Fruit fly (Drosophila melanogaster) whole organism, prepupa: ENCODE measurements around the gene Dad1.

Experiments
- CG11762 ChIP-seq: fragments of 200-800 bp; sonication (Bioruptor generic); optimal IDR thresholded peaks from 3 replicates; lab custom pipeline; 2016; ENCODE audit warnings: missing biosample characterization, missing genetic modification characterization; ENCODE audit not compliant: insufficient read depth
- CG15336 ChIP-seq: fragments of 200-800 bp; sonication (Bioruptor generic); IDR thresholded peaks from 2 replicates; pipeline ENCODE4 v1.3.6; 2022; ENCODE audit warnings: missing biosample characterization, missing genetic modification characterization
- CG16779 ChIP-seq: fragments of 200-800 bp; sonication (Bioruptor generic); optimal IDR thresholded peaks from 3 replicates; lab custom pipeline; 2017; ENCODE audit warnings: missing biosample characterization, mild to moderate bottlenecking, missing genetic modification characterization
- CG3032 ChIP-seq: fragments of 200-800 bp; optimal IDR thresholded peaks from 2 replicates; lab custom pipeline; 2019; ENCODE audit warnings: missing biosample characterization, mild to moderate bottlenecking, missing genetic modification characterization, moderate library complexity
- CG32006 ChIP-seq: fragments of 200-800 bp; sonication (Bioruptor generic); optimal IDR thresholded peaks from 3 replicates; lab custom pipeline; 2017; ENCODE audit warnings: missing biosample characterization, mild to moderate bottlenecking, missing genetic modification characterization
- CG3919 ChIP-seq: fragments of 200-800 bp; sonication (Bioruptor generic); optimal IDR thresholded peaks from 3 replicates; lab custom pipeline; 2016; ENCODE audit warnings: missing biosample characterization, missing genetic modification characterization
- CG6163 ChIP-seq: fragments of 200-800 bp; sonication (Bioruptor generic); IDR thresholded peaks from 3 replicates; pipeline ENCODE4 v1.3.6; 2022; ENCODE audit warnings: missing biosample characterization, missing genetic modification characterization
- CG6854 ChIP-seq: fragments of 200-800 bp; sonication (Bioruptor generic); optimal IDR thresholded peaks from 2 replicates; lab custom pipeline; 2017; ENCODE audit warnings: missing biosample characterization, mild to moderate bottlenecking, missing genetic modification characterization
- CG7368 ChIP-seq: fragments of 200-800 bp; sonication (Bioruptor generic); optimal IDR thresholded peaks from 3 replicates; lab custom pipeline; 2016; ENCODE audit warnings: missing biosample characterization, missing genetic modification characterization
- Eip78C ChIP-seq: fragments of 200-800 bp; sonication (Bioruptor generic); peaks from one replicate; lab custom pipeline; 2016; ENCODE audit warnings: missing biosample characterization, missing genetic modification characterization
- Eip93F ChIP-seq: fragments of 200-800 bp; sonication (Bioruptor generic); optimal IDR thresholded peaks from 2 replicates; lab custom pipeline; 2016; ENCODE audit warnings: missing biosample characterization, mild to moderate bottlenecking, missing genetic modification characterization
- Ets21C ChIP-seq: fragments of 200-800 bp; sonication (Bioruptor generic); optimal IDR thresholded peaks from 3 replicates; lab custom pipeline; 2016; ENCODE audit warnings: missing biosample characterization, missing genetic modification characterization
- Hr4 ChIP-seq: fragments of 200-800 bp; sonication (Bioruptor generic); optimal IDR thresholded peaks from 3 replicates; lab custom pipeline; 2016; ENCODE audit warnings: missing biosample characterization, missing genetic modification characterization
- Met ChIP-seq: fragments of 200-800 bp; sonication (Bioruptor generic); optimal IDR thresholded peaks from 3 replicates; lab custom pipeline; 2016; ENCODE audit warnings: missing biosample characterization, missing genetic modification characterization
- OdsH ChIP-seq: fragments of 200-800 bp; sonication (Bioruptor generic); optimal IDR thresholded peaks from 3 replicates; lab custom pipeline; 2016; ENCODE audit warnings: missing biosample characterization, missing genetic modification characterization
- Smox ChIP-seq: fragments of 200-800 bp; sonication (Bioruptor generic); optimal IDR thresholded peaks from 3 replicates; lab custom pipeline; 2016; ENCODE audit warnings: missing biosample characterization, missing genetic modification characterization
- achi ChIP-seq: fragments of 200-800 bp; sonication (Bioruptor generic); optimal IDR thresholded peaks from 3 replicates; lab custom pipeline; 2016; ENCODE audit warnings: missing biosample characterization, missing genetic modification characterization
- cyc ChIP-seq: fragments of 200-800 bp; sonication (Bioruptor generic); optimal IDR thresholded peaks from 3 replicates; lab custom pipeline; 2016; ENCODE audit warnings: missing biosample characterization, missing genetic modification characterization
- dac ChIP-seq: fragments of 200-800 bp; sonication (Bioruptor generic); optimal IDR thresholded peaks from 2 replicates; lab custom pipeline; 2017; ENCODE audit warnings: missing biosample characterization, mild to moderate bottlenecking, missing genetic modification characterization
- dsx ChIP-seq: fragments of 200-800 bp; optimal IDR thresholded peaks from 3 replicates; lab custom pipeline; 2019; ENCODE audit warnings: missing biosample characterization, mild to moderate bottlenecking, missing genetic modification characterization, moderate library complexity; ENCODE audit not compliant: poor library complexity, severe bottlenecking
- eg ChIP-seq: fragments of 200-800 bp; sonication (Bioruptor generic); IDR thresholded peaks from 3 replicates; pipeline ENCODE4 v1.3.6; 2022; ENCODE audit warnings: missing biosample characterization, missing genetic modification characterization
- fd85E ChIP-seq: fragments of 200-800 bp; sonication (Bioruptor generic); optimal IDR thresholded peaks from 3 replicates; lab custom pipeline; 2016; ENCODE audit warnings: missing biosample characterization, missing genetic modification characterization
- fkh ChIP-seq: fragments of 200-800 bp; sonication (Bioruptor generic); optimal IDR thresholded peaks from 3 replicates; lab custom pipeline; 2017; ENCODE audit warnings: missing biosample characterization, mild to moderate bottlenecking, missing genetic modification characterization, moderate library complexity
- lz ChIP-seq: fragments of 200-800 bp; sonication (Bioruptor generic); optimal IDR thresholded peaks from 3 replicates; lab custom pipeline; 2016; ENCODE audit warnings: missing biosample characterization, missing genetic modification characterization
- pdm3 ChIP-seq: fragments of 200-800 bp; sonication (Bioruptor generic); optimal IDR thresholded peaks from 3 replicates; lab custom pipeline; 2016; ENCODE audit warnings: missing biosample characterization, missing genetic modification characterization
- ss ChIP-seq, 2 experiments: fragments of 200-800 bp; sonication (Bioruptor generic); optimal IDR thresholded peaks; 2 replicates in 1 of 2; 3 replicates in 1 of 2; lab custom pipeline; 2017 to 2018; ENCODE audit warnings: mild to moderate bottlenecking in 2 of 2, missing biosample characterization in 2 of 2, missing genetic modification characterization in 2 of 2, moderate library complexity in 1 of 2
- vri ChIP-seq: fragments of 200-800 bp; sonication (Bioruptor generic); optimal IDR thresholded peaks from 3 replicates; lab custom pipeline; 2016; ENCODE audit warnings: missing biosample characterization, mild to moderate bottlenecking, missing genetic modification characterization

The Dad1 gene

DNA sequence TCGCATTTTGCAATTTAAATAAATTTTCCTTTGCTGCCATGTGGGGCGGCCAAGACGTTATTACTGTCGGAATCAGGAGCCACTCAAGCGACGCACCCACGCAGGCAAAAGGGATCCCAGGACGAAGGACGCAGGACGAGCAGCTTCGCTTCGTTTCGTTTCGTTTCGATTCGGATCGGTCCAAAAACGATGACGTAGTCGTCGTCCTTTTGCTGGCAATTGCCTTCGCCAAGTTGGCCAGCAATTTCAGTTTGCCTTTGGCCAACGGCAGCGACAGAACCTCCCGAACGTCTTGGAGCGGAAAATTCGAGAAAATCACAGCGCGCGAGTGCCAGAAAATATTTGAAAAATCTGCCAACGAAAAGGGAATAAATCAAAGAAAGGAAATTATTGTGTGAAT is 45.9 kb downstream of the Dad1 start, which contains the start of gene witty:
Gene witty, plus strand, starts transcription at position 249 of the 400 bp plus-strand sequence.
- TF ChIP-seq ss (GFP tag; optimal IDR thresholded peaks at IDR 0.05; lab: Kevin White, UChicago) (no peak), pdm3 (GFP tag; lab: Kevin White, UChicago) (no peak), fd85E (GFP tag; lab: Kevin White, UChicago) (no peak), CG15336 (no peak), achi (GFP tag; lab: Kevin White, UChicago) (no peak), CG11762 (GFP tag; lab: Kevin White, UChicago) (no peak)

- TF ChIP-seq CG3919 (GFP tag; lab: Kevin White, UChicago) (peak; percentile 6), CG3032 (tag; lab: Kevin White, UChicago) (no peak), pdm3 (GFP tag; lab: Kevin White, UChicago) (no peak), OdsH (peak; percentile 15), CG6163 (0 out of 3 replicates have a peak, but pooled peaks have one; percentile 23), CG6854 (GFP tag; lab: Kevin White, UChicago) (no peak), achi (GFP tag; lab: Kevin White, UChicago) (peak; percentile 7), Eip78C (GFP tag; lab: Kevin White, UChicago) (peak; percentile 73)
Measured at dm6 chr2L:8334705-8335104, 49.2 kb downstream of the Dad1 start.

dm6 chr2L:8333624-8334023 is 50.3 kb downstream of the Dad1 start:
- TF ChIP-seq dac (GFP tag; lab: Kevin White, UChicago) (no peak), cyc (no peak), fkh (no peak), Ets21C (GFP tag; lab: Kevin White, UChicago) (no peak), CG32006 (GFP tag; lab: Kevin White, UChicago) (no peak), dsx (GFP tag; lab: Kevin White, UChicago) (no peak), Hr4 (GFP tag; lab: Kevin White, UChicago) (no peak), CG16779 (no peak), vri (no peak), eg (GFP tag; lab: Robert Waterston, UW) (no peak), lz (GFP tag; lab: Kevin White, UChicago) (no peak), Met (no peak), Eip93F (no peak), OdsH (no peak), Smox (GFP tag; lab: Kevin White, UChicago) (no peak), CG7368 (no peak), CG11762 (GFP tag; lab: Kevin White, UChicago) (no peak)
